Fruit fly (Drosophila melanogaster): ENCODE data around the gene CG43232.

Gene CG43232

DNA sequence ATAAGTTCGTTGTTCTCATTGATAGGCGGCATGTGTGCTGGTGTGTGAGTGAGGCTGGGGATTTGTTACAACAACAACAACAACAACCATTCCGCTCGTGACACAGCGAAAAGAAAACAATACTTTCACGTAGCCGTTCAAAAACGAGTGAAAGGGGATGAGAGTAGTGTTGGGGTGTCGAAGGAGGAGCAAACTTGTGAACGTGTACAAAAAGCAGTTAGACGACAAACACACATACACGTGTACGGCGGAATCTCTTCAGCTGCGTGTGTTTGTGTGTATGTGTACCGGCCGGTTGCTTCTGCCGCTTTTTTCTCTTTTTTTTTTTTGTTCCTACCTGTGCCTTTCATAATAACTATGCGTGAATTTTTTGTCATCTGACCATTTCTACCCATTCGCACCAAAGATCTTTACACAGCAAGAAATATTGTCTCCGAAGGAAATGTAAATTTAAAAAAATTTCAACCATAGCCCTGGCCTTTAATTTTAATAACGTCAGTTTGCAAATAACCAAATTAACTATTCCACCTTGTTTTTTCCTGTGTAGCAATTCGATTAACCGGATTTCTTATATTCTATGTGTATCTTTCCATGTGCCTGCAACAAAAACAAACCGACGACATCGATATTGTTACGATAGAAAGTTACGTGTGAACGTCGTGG is 9.7 kb upstream of the CG43232 start (continued):
- TF ChIP-seq Opbp (GFP tag; IDR thresholded peaks at IDR 0.05; ENCODE audit: partially characterized antibody) = no peak
- peak; percentile 18 for TF ChIP-seq psq (GFP tag; optimal IDR thresholded peaks at IDR 0.05)
- peak; percentile 48 for TF ChIP-seq E2f2 (GFP tag; IDR thresholded peaks at IDR 0.05)
- TF ChIP-seq Lhr (GFP tag; optimal IDR thresholded peaks at IDR 0.05) = no peak
- no peak for TF ChIP-seq tll (GFP tag; optimal IDR thresholded peaks at IDR 0.05)
- peak; percentile 70 for TF ChIP-seq phol (tag; optimal IDR thresholded peaks at IDR 0.05)
- peak; percentile 66 for TF ChIP-seq Mes4 (GFP tag; optimal IDR thresholded peaks at IDR 0.05)
- TF ChIP-seq onecut (GFP tag; IDR thresholded peaks at IDR 0.05) = peak; percentile 70
- no peak for TF ChIP-seq B-H2 (GFP tag; optimal IDR thresholded peaks at IDR 0.05)
- no peak for TF ChIP-seq Dek (tag; optimal IDR thresholded peaks at IDR 0.05)
- peak; percentile 13 for TF ChIP-seq odd (GFP tag; optimal IDR thresholded peaks at IDR 0.05)
- peak; percentile 67 to 75 for TF ChIP-seq chif (GFP tag; optimal IDR thresholded peaks at IDR 0.05)
- TF ChIP-seq CG15601 (tag; optimal IDR thresholded peaks at IDR 0.05) = peak; percentile 59
- peak; percentile 66 for TF ChIP-seq fd96Cb (tag; optimal IDR thresholded peaks at IDR 0.05)
- TF ChIP-seq HmgD (GFP tag; optimal IDR thresholded peaks at IDR 0.05) = no peak
- TF ChIP-seq sisA (GFP tag; IDR thresholded peaks at IDR 0.05) = no peak; the same call in 1 of the 2 replicates
- TF ChIP-seq Doc3 (GFP tag; IDR thresholded peaks at IDR 0.05; ENCODE audit: partially characterized antibody) = no peak
- no peak for TF ChIP-seq Scr (GFP tag; IDR thresholded peaks at IDR 0.05; ENCODE audit: partially characterized antibody)
- no peak for TF ChIP-seq CG17612 (GFP tag; IDR thresholded peaks at IDR 0.05)
- peak; percentile 74 for TF ChIP-seq CG4424 (GFP tag; optimal IDR thresholded peaks at IDR 0.05)
- TF ChIP-seq exex (tag; optimal IDR thresholded peaks at IDR 0.05) = no peak
- no peak for TF ChIP-seq ash1 (GFP tag; optimal IDR thresholded peaks at IDR 0.05)
- TF ChIP-seq sr (GFP tag; IDR thresholded peaks at IDR 0.05) = no peak
- TF ChIP-seq CG7987 (GFP tag; optimal IDR thresholded peaks at IDR 0.05) = no peak
- peak; percentile 74 for TF ChIP-seq CG34422 (GFP tag; IDR thresholded peaks at IDR 0.05)
- TF ChIP-seq CG5245 (GFP tag; optimal IDR thresholded peaks at IDR 0.05) = peak; percentile 55
- peak; percentile 81; the same call in 1 of the 2 replicates for TF ChIP-seq HLH3B (GFP tag; IDR thresholded peaks at IDR 0.05)
- TF ChIP-seq gce (GFP tag; IDR thresholded peaks at IDR 0.05) = no peak
- peak; percentile 69 for TF ChIP-seq Ssrp (tag; optimal IDR thresholded peaks at IDR 0.05)
- TF ChIP-seq BtbVII (GFP tag; optimal IDR thresholded peaks at IDR 0.05) = no peak
- TF ChIP-seq CG3281 (GFP tag; optimal IDR thresholded peaks at IDR 0.05) = peak; percentile 56
- no peak for TF ChIP-seq Atf3 (GFP tag; optimal IDR thresholded peaks at IDR 0.05)
- no peak for TF ChIP-seq yki (optimal IDR thresholded peaks at IDR 0.05)
- TF ChIP-seq pnt (GFP tag; optimal IDR thresholded peaks at IDR 0.05) = peak; percentile 62
- no peak for TF ChIP-seq disco-r (GFP tag; optimal IDR thresholded peaks at IDR 0.05)
- TF ChIP-seq CG1602 (GFP tag; optimal IDR thresholded peaks at IDR 0.05) = peak; percentile 60
- TF ChIP-seq sima (GFP tag; optimal IDR thresholded peaks at IDR 0.05) = no peak
- no peak for TF ChIP-seq eve (GFP tag; optimal IDR thresholded peaks at IDR 0.05)
- TF ChIP-seq CG10979 (tag; optimal IDR thresholded peaks at IDR 0.05) = peak; percentile 78
- no peak for TF ChIP-seq Dip2 (GFP tag; IDR thresholded peaks at IDR 0.05)
- TF ChIP-seq vnd (GFP tag; IDR thresholded peaks at IDR 0.05; ENCODE audit: partially characterized antibody) = no peak
- TF ChIP-seq usp (GFP tag; optimal IDR thresholded peaks at IDR 0.05) = no peak
- 0 out of 3 replicates have a peak, but pooled peaks have one; percentile 55 for TF ChIP-seq C15 (GFP tag; IDR thresholded peaks at IDR 0.05)
- TF ChIP-seq zen (tag; optimal IDR thresholded peaks at IDR 0.05) = peak; percentile 70
- peak; percentile 74; the same call in 2 of the 3 replicates for TF ChIP-seq Dbx (GFP tag; IDR thresholded peaks at IDR 0.05)
- no peak for TF ChIP-seq CG30020 (tag; optimal IDR thresholded peaks at IDR 0.05)
- no peak for TF ChIP-seq ac (GFP tag; optimal IDR thresholded peaks at IDR 0.05)
- TF ChIP-seq schlank (tag; optimal IDR thresholded peaks at IDR 0.05) = no peak
- TF ChIP-seq Lim3 (GFP tag; IDR thresholded peaks at IDR 0.05) = no peak
- TF ChIP-seq scrt (GFP tag; optimal IDR thresholded peaks at IDR 0.05) = no peak
